Worm (Caenorhabditis elegans): Measurements from ENCODE around the gene eat-20.

- no peak for TF ChIP-seq fos-1 (tag; optimal IDR thresholded peaks at IDR 0.05)
- no peak for TF ChIP-seq snpc-4 (tag; optimal IDR thresholded peaks at IDR 0.05)
- no peak for TF ChIP-seq egl-5 (tag; optimal IDR thresholded peaks at IDR 0.05)
- TF ChIP-seq elt-2 (tag; optimal IDR thresholded peaks at IDR 0.05): no peak
- no peak for TF ChIP-seq elt-3 (tag; optimal IDR thresholded peaks at IDR 0.05)
- no peak for TF ChIP-seq ceh-82 (tag; optimal IDR thresholded peaks at IDR 0.05)
- no peak for TF ChIP-seq ceh-9 (tag; optimal IDR thresholded peaks at IDR 0.05)
- no peak for TF ChIP-seq pha-4 (tag; optimal IDR thresholded peaks at IDR 0.05)
- no peak for TF ChIP-seq nhr-11 (tag; optimal IDR thresholded peaks at IDR 0.05)
- no peak for TF ChIP-seq unc-62 (GFP tag; optimal IDR thresholded peaks at IDR 0.05)
Observed at ce11 chrX:15469957-15470548, 39.8 kb upstream of the eat-20 start.

Data from whole organism, L3 larva.